Worm (Caenorhabditis elegans) whole organism, L1 larva: ENCODE results near the gene R05H5.7.

Source experiments
- F16B12.6 ChIP-seq: fragments of 150-350 bp; optimal IDR thresholded peaks from 2 replicates; lab custom pipeline; 2014; ENCODE audit warnings: missing biosample characterization, missing genetic modification characterization
- aha-1 ChIP-seq: fragments of 150-350 bp; optimal IDR thresholded peaks from 2 replicates; lab custom pipeline; 2014; ENCODE audit warnings: missing biosample characterization, missing genetic modification characterization
- blmp-1 ChIP-seq: fragments of 150-350 bp; optimal IDR thresholded peaks from 2 replicates; lab custom pipeline; 2014; ENCODE audit warnings: missing biosample characterization, missing genetic modification characterization
- dpl-1 ChIP-seq, 3 experiments: fragments of 150-350 bp in 2 of 3; sonication (generic microtip) in 1 of 3; optimal IDR thresholded peaks; 2 replicates each; lab custom pipeline; 2014 to 2017; ENCODE audit warnings: missing biosample characterization in 3 of 3, missing genetic modification characterization in 3 of 3, missing genetic modification reagents in 3 of 3
- dsc-1 ChIP-seq: sonication (generic microtip); optimal IDR thresholded peaks from 2 replicates; lab custom pipeline; 2016; ENCODE audit warnings: mild to moderate bottlenecking, missing genetic modification characterization, missing compliant biosample characterization
- efl-1 ChIP-seq, 4 experiments: fragments of 150-350 bp; optimal IDR thresholded peaks in 3 of 4; peaks in 1 of 4; 1 replicate in 1 of 4; 2 replicates in 3 of 4; lab custom pipeline; 2014; ENCODE audit warnings: missing biosample characterization in 2 of 4, missing genetic modification characterization in 2 of 4, missing genetic modification reagents in 2 of 4
- efl-3 ChIP-seq: fragments of 200-800 bp; sonication (Bioruptor generic); optimal IDR thresholded peaks from 2 replicates; lab custom pipeline; 2018; ENCODE audit warnings: mild to moderate bottlenecking, missing genetic modification characterization, missing compliant biosample characterization
- egl-13 ChIP-seq: sonication (generic microtip); optimal IDR thresholded peaks from 2 replicates; lab custom pipeline; 2016; ENCODE audit warnings: missing genotype, missing genetic modification reagents, missing genetic modification characterization, missing compliant biosample characterization
- egl-27 ChIP-seq, 2 experiments: fragments of 150-350 bp in 1 of 2; sonication (generic microtip); optimal IDR thresholded peaks; 3 replicates each; lab custom pipeline; 2017 to 2018; ENCODE audit warnings: missing biosample characterization in 2 of 2, missing genetic modification characterization in 2 of 2, missing genetic modification reagents in 2 of 2
- elt-2 ChIP-seq: sonication (generic microtip); optimal IDR thresholded peaks from 2 replicates; lab custom pipeline; 2016; ENCODE audit warnings: missing genetic modification characterization, mild to moderate bottlenecking, inconsistent platforms, missing compliant biosample characterization, missing genetic modification reagents
- lin-14 ChIP-seq: fragments of 200-800 bp; sonication (Bioruptor generic); optimal IDR thresholded peaks from 2 replicates; lab custom pipeline; 2018; ENCODE audit warnings: mild to moderate bottlenecking, missing genetic modification characterization, moderate library complexity, missing compliant biosample characterization
- lin-15B ChIP-seq: fragments of 150-350 bp; sonication (generic microtip); optimal IDR thresholded peaks from 3 replicates; lab custom pipeline; 2014; ENCODE audit warnings: missing biosample characterization, missing genetic modification characterization
- lin-35 ChIP-seq, 2 experiments: fragments of 150-350 bp; optimal IDR thresholded peaks; 2 replicates each; lab custom pipeline; 2014; ENCODE audit warnings: missing biosample characterization in 2 of 2, missing genetic modification characterization in 2 of 2, missing genetic modification reagents in 2 of 2
- lsy-2 ChIP-seq, 2 experiments: fragments of 150-350 bp; optimal IDR thresholded peaks; 2 replicates each; lab custom pipeline; 2014; ENCODE audit warnings: missing biosample characterization in 2 of 2, missing genetic modification characterization in 2 of 2
- mdl-1 ChIP-seq, 2 experiments: fragments of 150-350 bp; optimal IDR thresholded peaks; 2 replicates each; lab custom pipeline; 2014 to 2017; ENCODE audit warnings: missing biosample characterization in 2 of 2, missing genetic modification characterization in 2 of 2, inconsistent platforms in 1 of 2
- nhr-11 ChIP-seq: fragments of 150-350 bp; optimal IDR thresholded peaks from 2 replicates; lab custom pipeline; 2014; ENCODE audit warnings: missing biosample characterization, missing genetic modification characterization
- nhr-19 ChIP-seq: fragments of 200-800 bp; sonication (Bioruptor generic); conservative IDR thresholded peaks from 2 replicates; pipeline ENCODE4 v1.3.6; 2022; ENCODE audit warnings: missing genetic modification characterization, missing compliant biosample characterization
- nhr-71 ChIP-seq: sonication (generic microtip); optimal IDR thresholded peaks from 2 replicates; lab custom pipeline; 2016; ENCODE audit warnings: mild to moderate bottlenecking, missing genetic modification characterization, moderate library complexity, missing compliant biosample characterization
- nhr-76 ChIP-seq: sonication (generic microtip); optimal IDR thresholded peaks from 2 replicates; lab custom pipeline; 2017; ENCODE audit warnings: missing biosample characterization, missing genetic modification characterization
- nhr-85 ChIP-seq: sonication (generic microtip); peaks from one replicate; lab custom pipeline; 2016; ENCODE audit warnings: missing genetic modification characterization, inconsistent platforms, missing compliant biosample characterization
- rnt-1 ChIP-seq: sonication (generic microtip); optimal IDR thresholded peaks from 2 replicates; lab custom pipeline; 2016; ENCODE audit warnings: mild to moderate bottlenecking, missing genetic modification characterization, moderate library complexity, missing compliant biosample characterization
- skn-1 ChIP-seq: fragments of 150-350 bp; optimal IDR thresholded peaks from 2 replicates; lab custom pipeline; 2014; ENCODE audit warnings: missing biosample characterization, missing genetic modification characterization
- snu-23 ChIP-seq: sonication (generic microtip); optimal IDR thresholded peaks from 2 replicates; lab custom pipeline; 2016; ENCODE audit warnings: missing genetic modification characterization, missing compliant biosample characterization
- sptf-1 ChIP-seq: fragments of 150-350 bp; optimal IDR thresholded peaks from 2 replicates; lab custom pipeline; 2014; ENCODE audit warnings: missing biosample characterization, missing genetic modification characterization
- tlp-1 ChIP-seq: fragments of 150-350 bp; optimal IDR thresholded peaks from 2 replicates; lab custom pipeline; 2014; ENCODE audit warnings: missing biosample characterization, missing genetic modification characterization
- unc-130 ChIP-seq: fragments of 150-350 bp; optimal IDR thresholded peaks from 2 replicates; lab custom pipeline; 2017; ENCODE audit warnings: missing biosample characterization, missing genetic modification characterization, inconsistent platforms
- unc-98 ChIP-seq: fragments of 200-800 bp; sonication (Bioruptor generic); IDR thresholded peaks from 2 replicates; pipeline ENCODE4 v1.3.6; 2022; ENCODE audit warnings: missing genetic modification characterization, missing compliant biosample characterization
- ztf-11 ChIP-seq, 2 experiments: sonication (generic microtip); optimal IDR thresholded peaks; 2 replicates each; lab custom pipeline; 2016 to 2017; ENCODE audit warnings: missing genetic modification characterization in 2 of 2, missing biosample characterization in 1 of 2, missing compliant biosample characterization in 1 of 2

The R05H5.7 gene

ce11 chrII:10203765-10204164 lies 11.5 kb downstream of the R05H5.7 start:
- TF ChIP-seq aha-1 (tag; lab: Kevin White, UChicago), result no peak
- peak; percentile 95 for TF ChIP-seq blmp-1 (tag; lab: Kevin White, UChicago)

- TF ChIP-seq efl-3 (GFP tag; lab: Kevin White, UChicago) (no peak), dsc-1 (tag; lab: Kevin White, UChicago) (peak; percentile 28), sptf-1 (tag; lab: Kevin White, UChicago) (no peak), lin-35 (GFP tag; optimal IDR thresholded peaks at IDR 0.05; lab: Kevin White, UChicago) (no peak), unc-130 (tag; lab: Kevin White, UChicago) (peak; percentile 47), mdl-1 (tag; optimal IDR thresholded peaks at IDR 0.05; lab: Kevin White, UChicago) (peak in 1 of 2 experiments; percentile 24), nhr-71 (tag; lab: Kevin White, UChicago) (peak; percentile 51), nhr-85 (tag; lab: Kevin White, UChicago) (no peak), lin-14 (peak; percentile 46), snu-23 (GFP tag; lab: Kevin White, UChicago) (peak; percentile 43), nhr-19 (GFP tag; lab: Robert Waterston, UW) (0 out of 2 replicates have a peak, but pooled peaks have one; percentile 10), rnt-1 (tag; lab: Kevin White, UChicago) (peak; percentile 74), lsy-2 (tag; optimal IDR thresholded peaks at IDR 0.05; lab: Kevin White, UChicago) (peak in 1 of 2 experiments; percentile 23), nhr-11 (tag; lab: Kevin White, UChicago) (peak; percentile 42), efl-1 (optimal IDR thresholded peaks at IDR 0.05; lab: Kevin White, UChicago) (no peak), efl-1 (GFP tag; optimal IDR thresholded peaks at IDR 0.05 in 1 of 2; lab: Kevin White, UChicago) (peak in 1 of 2 experiments; percentile 47)
Measured at ce11 chrII:10204428-10205049, 12.2 kb downstream of the R05H5.7 start.

- TF ChIP-seq egl-27 (tag; optimal IDR thresholded peaks at IDR 0.05; lab: Kevin White, UChicago) (no peak), nhr-76 (tag; lab: Kevin White, UChicago) (no peak), nhr-19 (GFP tag; lab: Robert Waterston, UW) (no peak), F16B12.6 (no peak), dsc-1 (tag; lab: Kevin White, UChicago) (peak; percentile 37), egl-13 (tag; lab: Kevin White, UChicago) (no peak)
- TF ChIP-seq, all 84 proteins: peak for 1
Measured at ce11 chrII:10206425-10206824, 14.1 kb downstream of the R05H5.7 start, which contains the start of gene T01E8.1. T01E8.1 (plus strand) TSS chrII:10206725.

- TF ChIP-seq efl-1 (optimal IDR thresholded peaks at IDR 0.05; lab: Kevin White, UChicago) (no peak), efl-1 (GFP tag; optimal IDR thresholded peaks at IDR 0.05 in 1 of 2; lab: Kevin White, UChicago) (peak in 1 of 2 experiments; percentile 54), skn-1 (tag; lab: Kevin White, UChicago) (no peak)
- TF ChIP-seq, all 84 proteins: peak for 1
Measured at ce11 chrII:10218171-10218570, 25.9 kb downstream of the R05H5.7 start, which contains the start of gene ref-1. ref-1 (plus strand) TSS chrII:10218471.

ce11 chrII:10220631-10221030 lies 28.3 kb downstream of the R05H5.7 start:
- TF ChIP-seq unc-98 (GFP tag; lab: Robert Waterston, UW) (no peak), lin-14 (peak; percentile 66), blmp-1 (tag; lab: Kevin White, UChicago) (peak; percentile 26), lin-15B (tag; lab: Kevin White, UChicago) (no peak)

- TF ChIP-seq elt-2 (tag; lab: Kevin White, UChicago), result peak; percentile 68
- no peak for TF ChIP-seq dpl-1 (GFP tag; optimal IDR thresholded peaks at IDR 0.05; lab: Kevin White, UChicago)
- TF ChIP-seq tlp-1, result no peak
- no peak for TF ChIP-seq ztf-11 (tag; optimal IDR thresholded peaks at IDR 0.05; lab: Kevin White, UChicago)
Measured at ce11 chrII:10221627-10222026, 29.3 kb downstream of the R05H5.7 start.
